Fruit fly (Drosophila melanogaster): ENCODE data around the gene CG8188.

Gene CG8188

dm6 chrX:17751658-17752057 lies 48.8 kb upstream of the CG8188 start (continued):
- TF ChIP-seq CG6854 (GFP tag; optimal IDR thresholded peaks at IDR 0.05), result no peak
- TF ChIP-seq CG8765 (GFP tag; IDR thresholded peaks at IDR 0.05), result peak; percentile 61; the same call in 1 of the 2 replicates
- no peak for TF ChIP-seq run (tag; optimal IDR thresholded peaks at IDR 0.05)
- TF ChIP-seq CG18476 (GFP tag; optimal IDR thresholded peaks at IDR 0.05), result no peak
- peak; percentile 98 for TF ChIP-seq CTCF (GFP tag; optimal IDR thresholded peaks at IDR 0.05)
- no peak for TF ChIP-seq stc (GFP tag; IDR thresholded peaks at IDR 0.05)
- no peak for TF ChIP-seq CG12744 (GFP tag; optimal IDR thresholded peaks at IDR 0.05)
- no peak for TF ChIP-seq abd-A (tag; optimal IDR thresholded peaks at IDR 0.05)
- no peak for TF ChIP-seq crc (GFP tag; optimal IDR thresholded peaks at IDR 0.05)
- TF ChIP-seq Hand (GFP tag; optimal IDR thresholded peaks at IDR 0.05), result no peak
- peak; percentile 56 for TF ChIP-seq az2 (GFP tag; optimal IDR thresholded peaks at IDR 0.05)
- peak; percentile 66 for TF ChIP-seq sisA (GFP tag; IDR thresholded peaks at IDR 0.05)
- no peak for TF ChIP-seq BEAF-32 (GFP tag; optimal IDR thresholded peaks at IDR 0.05)
- peak; percentile 51 for TF ChIP-seq Dek (tag; optimal IDR thresholded peaks at IDR 0.05)
- peak; percentile 53 for TF ChIP-seq Sox102F (GFP tag; optimal IDR thresholded peaks at IDR 0.05)
- no peak for TF ChIP-seq CG14860 (GFP tag; IDR thresholded peaks at IDR 0.05; ENCODE audit: partially characterized antibody)
- TF ChIP-seq CG2875 (GFP tag; optimal IDR thresholded peaks at IDR 0.05), result no peak
- TF ChIP-seq CG9609 (GFP tag; optimal IDR thresholded peaks at IDR 0.05), result peak; percentile 39
- TF ChIP-seq CG16779 (GFP tag; IDR thresholded peaks at IDR 0.05), result no peak
- peak; percentile 31 for TF ChIP-seq Side (GFP tag; optimal IDR thresholded peaks at IDR 0.05)
- peak; percentile 94 for TF ChIP-seq Med (GFP tag)
- no peak for TF ChIP-seq CG6254 (GFP tag; optimal IDR thresholded peaks at IDR 0.05)
- peak; percentile 41 for TF ChIP-seq CG16863 (GFP tag; optimal IDR thresholded peaks at IDR 0.05)
- peak; percentile 15 for TF ChIP-seq slou (GFP tag; optimal IDR thresholded peaks at IDR 0.05)
- TF ChIP-seq pan (optimal IDR thresholded peaks at IDR 0.05), result no peak
- peak in 1 of 2 experiments; percentile 21 for TF ChIP-seq pan (GFP tag; optimal IDR thresholded peaks at IDR 0.05 in 1 of 2, IDR thresholded peaks at IDR 0.05 in 1 of 2)
- peak; percentile 13 for TF ChIP-seq CG12659 (GFP tag; optimal IDR thresholded peaks at IDR 0.05)
- no peak for TF ChIP-seq Hmx (GFP tag; optimal IDR thresholded peaks at IDR 0.05)
- TF ChIP-seq ems (GFP tag; optimal IDR thresholded peaks at IDR 0.05), result no peak
- peak; percentile 20; the same call in 1 of the 2 replicates for TF ChIP-seq CG1024 (GFP tag; IDR thresholded peaks at IDR 0.05)
- no peak for TF ChIP-seq CG7556 (GFP tag; optimal IDR thresholded peaks at IDR 0.05)
- TF ChIP-seq Xbp1 (GFP tag; optimal IDR thresholded peaks at IDR 0.05), result peak; percentile 71
- TF ChIP-seq scrt (GFP tag; optimal IDR thresholded peaks at IDR 0.05), result no peak
- no peak for TF ChIP-seq Sox100B (GFP tag; optimal IDR thresholded peaks at IDR 0.05)
- no peak for TF ChIP-seq gcm2 (GFP tag; optimal IDR thresholded peaks at IDR 0.05)
- peak; percentile 56 for TF ChIP-seq vvl (GFP tag; IDR thresholded peaks at IDR 0.05)
- no peak for TF ChIP-seq CG17802 (tag; optimal IDR thresholded peaks at IDR 0.05)
- TF ChIP-seq CG12155 (GFP tag; optimal IDR thresholded peaks at IDR 0.05), result no peak
- TF ChIP-seq tin (GFP tag; optimal IDR thresholded peaks at IDR 0.05), result peak; percentile 54
- no peak for TF ChIP-seq Hey (tag; optimal IDR thresholded peaks at IDR 0.05)
- TF ChIP-seq ken (GFP tag; IDR thresholded peaks at IDR 0.05), result peak; percentile 62; the same call in 2 of the 3 replicates
- no peak for TF ChIP-seq trh (GFP tag; optimal IDR thresholded peaks at IDR 0.05)
- TF ChIP-seq HHEX (GFP tag; optimal IDR thresholded peaks at IDR 0.05), result no peak
- TF ChIP-seq CG8944 (GFP tag; optimal IDR thresholded peaks at IDR 0.05), result peak; percentile 66
- TF ChIP-seq CG13296 (GFP tag; optimal IDR thresholded peaks at IDR 0.05), result no peak
- TF ChIP-seq lab (GFP tag; optimal IDR thresholded peaks at IDR 0.05), result no peak
- no peak for TF ChIP-seq h (optimal IDR thresholded peaks at IDR 0.05)
- no peak for TF ChIP-seq hbn (GFP tag; IDR thresholded peaks at IDR 0.05; ENCODE audit: partially characterized antibody)
- no peak for TF ChIP-seq CG10321 (GFP tag; IDR thresholded peaks at IDR 0.05)
- peak; percentile 35 for TF ChIP-seq gro (GFP tag; optimal IDR thresholded peaks at IDR 0.05)
- TF ChIP-seq CG8359 (GFP tag; optimal IDR thresholded peaks at IDR 0.05; ENCODE audit: borderline replicate concordance), result no peak
- TF ChIP-seq CG9797 (GFP tag; optimal IDR thresholded peaks at IDR 0.05), result no peak
